Fruit fly (Drosophila melanogaster) whole organism, embryonic: ENCODE measurements around the gene CG5235.

ENCODE experiments used
- Bgb ChIP-seq: fragments of 200-800 bp; sonication (Bioruptor generic); IDR thresholded peaks from 2 replicates; pipeline ENCODE4 v1.3.6; 2022; ENCODE audit warnings: missing biosample characterization, missing genetic modification characterization; ENCODE audit not compliant: partially characterized antibody
- CG11695 ChIP-seq: fragments of 200-800 bp; sonication (Bioruptor generic); IDR thresholded peaks from 3 replicates; pipeline ENCODE4 v1.3.6; 2022; ENCODE audit warnings: missing biosample characterization, missing genetic modification characterization
- CG12744 ChIP-seq: fragments of 200-800 bp; sonication (Bioruptor generic); optimal IDR thresholded peaks from 2 replicates; lab custom pipeline; 2016; ENCODE audit warnings: missing biosample characterization, missing genetic modification characterization
- CG1603 ChIP-seq: fragments of 200-800 bp; sonication (Bioruptor generic); optimal IDR thresholded peaks from 2 replicates; lab custom pipeline; 2019; ENCODE audit warnings: missing biosample characterization, mild to moderate bottlenecking, missing genetic modification characterization, moderate library complexity
- CG1647 ChIP-seq: fragments of 200-800 bp; sonication (Bioruptor generic); optimal IDR thresholded peaks from 3 replicates; lab custom pipeline; 2016; ENCODE audit warnings: missing biosample characterization, missing genetic modification characterization
- CG17186 ChIP-seq: fragments of 200-800 bp; sonication (Bioruptor generic); optimal IDR thresholded peaks from 3 replicates; lab custom pipeline; 2017; ENCODE audit warnings: missing biosample characterization, missing genetic modification reagents, missing genetic modification characterization
- CG18011 ChIP-seq: fragments of 200-800 bp; sonication (Bioruptor generic); optimal IDR thresholded peaks from 2 replicates; lab custom pipeline; 2017; ENCODE audit warnings: missing biosample characterization, missing genetic modification characterization, mild to moderate bottlenecking, moderate library complexity, missing genotype
- CG2889 ChIP-seq: fragments of 200-800 bp; sonication (Bioruptor generic); IDR thresholded peaks from 3 replicates; pipeline ENCODE4 v1.3.6; 2022; ENCODE audit warnings: missing biosample characterization, missing genetic modification characterization
- CG31224 ChIP-seq: fragments of 200-800 bp; sonication (Bioruptor generic); IDR thresholded peaks from 2 replicates; pipeline ENCODE4 v1.3.6; 2022; ENCODE audit warnings: missing biosample characterization, missing genetic modification characterization
- CG34224 ChIP-seq: fragments of 200-800 bp; sonication (Bioruptor generic); IDR thresholded peaks from 3 replicates; pipeline ENCODE4 v1.3.6; 2022; ENCODE audit warnings: missing biosample characterization, missing genetic modification characterization; ENCODE audit not compliant: partially characterized antibody
- CG4424 ChIP-seq: fragments of 200-800 bp; sonication (Bioruptor generic); optimal IDR thresholded peaks from 3 replicates; lab custom pipeline; 2016; ENCODE audit warnings: missing biosample characterization, missing genetic modification characterization
- CG4617 ChIP-seq: fragments of 200-800 bp; sonication (Bioruptor generic); optimal IDR thresholded peaks from 3 replicates; lab custom pipeline; 2016; ENCODE audit warnings: missing biosample characterization, missing genetic modification characterization, borderline replicate concordance
- Dll ChIP-seq: fragments of 200-800 bp; sonication (Bioruptor generic); IDR thresholded peaks from 4 replicates; pipeline ENCODE4 v1.3.6; 2022; ENCODE audit warnings: missing biosample characterization, missing genetic modification characterization; ENCODE audit not compliant: partially characterized antibody
- Drgx ChIP-seq: fragments of 200-800 bp; sonication (Bioruptor generic); IDR thresholded peaks from 2 replicates; pipeline ENCODE4 v1.3.6; 2022; ENCODE audit warnings: missing biosample characterization, missing genetic modification characterization
- Gug ChIP-seq: fragments of 200-800 bp; sonication (Bioruptor generic); IDR thresholded peaks from 4 replicates; pipeline ENCODE4 v1.3.6; 2022; ENCODE audit warnings: missing biosample characterization, missing genetic modification characterization
- H15 ChIP-seq: fragments of 200-800 bp; sonication (Bioruptor generic); IDR thresholded peaks from 3 replicates; pipeline ENCODE4 v1.3.6; 2022; ENCODE audit warnings: missing biosample characterization, missing genetic modification characterization
- H2.0 ChIP-seq: fragments of 200-800 bp; sonication (Bioruptor generic); IDR thresholded peaks from 2 replicates; pipeline ENCODE4 v1.3.6; 2022; ENCODE audit warnings: missing biosample characterization, missing genetic modification characterization
- HLHmδ ChIP-seq: fragments of 200-800 bp; sonication (Bioruptor generic); optimal IDR thresholded peaks from 2 replicates; lab custom pipeline; 2018; ENCODE audit warnings: missing biosample characterization, mild to moderate bottlenecking, missing genetic modification characterization, moderate library complexity
- Hr78 ChIP-seq, 2 experiments: fragments of 200-800 bp in 1 of 2; fragments of >200 bp in 1 of 2; sonication (Bioruptor generic) in 1 of 2; optimal IDR thresholded peaks; 2 replicates each; lab custom pipeline; 2017 to 2019; ENCODE audit warnings: missing biosample characterization in 2 of 2, missing genetic modification characterization in 2 of 2, mild to moderate bottlenecking in 1 of 2, moderate library complexity in 1 of 2
- MBD-R2 ChIP-seq: fragments of 200-800 bp; sonication (Bioruptor generic); IDR thresholded peaks from 2 replicates; pipeline ENCODE4 v1.3.6; 2022; ENCODE audit warnings: missing biosample characterization, missing genetic modification characterization
- MESR4 ChIP-seq: fragments of 200-800 bp; sonication (Bioruptor generic); optimal IDR thresholded peaks from 2 replicates; lab custom pipeline; 2018; ENCODE audit warnings: missing biosample characterization, mild to moderate bottlenecking, missing genetic modification characterization, moderate library complexity
- Myb ChIP-seq: fragments of 200-800 bp; sonication (Bioruptor generic); optimal IDR thresholded peaks from 2 replicates; lab custom pipeline; 2016; ENCODE audit warnings: missing biosample characterization, missing genetic modification characterization
- Optix ChIP-seq: fragments of 200-800 bp; sonication (Bioruptor generic); IDR thresholded peaks from 3 replicates; pipeline ENCODE4 v1.3.6; 2022; ENCODE audit warnings: missing biosample characterization, missing genetic modification characterization
- Rx ChIP-seq: fragments of 200-800 bp; sonication (Bioruptor generic); IDR thresholded peaks from 2 replicates; pipeline ENCODE4 v1.3.6; 2022; ENCODE audit warnings: missing biosample characterization, missing genetic modification characterization
- TFAM ChIP-seq: fragments of 200-800 bp; sonication (Bioruptor generic); optimal IDR thresholded peaks from 2 replicates; lab custom pipeline; 2017; ENCODE audit warnings: missing biosample characterization, missing genetic modification characterization, inconsistent platforms
- ac ChIP-seq: fragments of 200-800 bp; sonication (Bioruptor generic); optimal IDR thresholded peaks from 3 replicates; lab custom pipeline; 2017; ENCODE audit warnings: missing biosample characterization, mild to moderate bottlenecking, missing genetic modification characterization
- ara ChIP-seq: fragments of 200-800 bp; sonication (Bioruptor generic); IDR thresholded peaks from 2 replicates; pipeline ENCODE4 v1.3.6; 2022; ENCODE audit warnings: missing biosample characterization, missing genetic modification characterization
- ato ChIP-seq: fragments of 200-800 bp; sonication (Bioruptor generic); IDR thresholded peaks from 2 replicates; pipeline ENCODE4 v1.3.6; 2022; ENCODE audit warnings: missing biosample characterization, missing genetic modification characterization; ENCODE audit not compliant: partially characterized antibody
- bcd ChIP-seq: fragments of 200-800 bp; sonication (Bioruptor generic); optimal IDR thresholded peaks from 2 replicates; lab custom pipeline; 2017; ENCODE audit warnings: missing biosample characterization, mild to moderate bottlenecking, missing genetic modification characterization
- cg ChIP-seq: fragments of 200-800 bp; sonication (Bioruptor generic); optimal IDR thresholded peaks from 3 replicates; lab custom pipeline; 2019; ENCODE audit warnings: missing biosample characterization, mild to moderate bottlenecking, missing genetic modification characterization, moderate library complexity
- chinmo ChIP-seq: fragments of 200-800 bp; sonication (Bioruptor generic); IDR thresholded peaks from 4 replicates; pipeline ENCODE4 v1.3.6; 2022; ENCODE audit warnings: missing biosample characterization, missing genetic modification characterization; ENCODE audit not compliant: partially characterized antibody
- crc ChIP-seq: fragments of 200-800 bp; sonication (Bioruptor generic); optimal IDR thresholded peaks from 2 replicates; lab custom pipeline; 2016; ENCODE audit warnings: missing biosample characterization, missing genetic modification characterization
- dati ChIP-seq: fragments of 200-800 bp; sonication (Bioruptor generic); IDR thresholded peaks from 2 replicates; pipeline ENCODE4 v1.3.6; 2022; ENCODE audit warnings: missing biosample characterization, missing genetic modification characterization
- dpn ChIP-seq, 2 experiments: fragments of 200-800 bp; sonication (Bioruptor generic); optimal IDR thresholded peaks; 3 replicates each; lab custom pipeline; 2016; ENCODE audit warnings: missing biosample characterization in 2 of 2, missing genetic modification characterization in 2 of 2
- h ChIP-seq: fragments of >200 bp; optimal IDR thresholded peaks from 2 replicates; lab custom pipeline; 2017
- klu ChIP-seq: fragments of 200-800 bp; sonication (Bioruptor generic); IDR thresholded peaks from 2 replicates; pipeline ENCODE4 v1.3.6; 2022; ENCODE audit warnings: missing biosample characterization, missing genetic modification characterization
- maf-S ChIP-seq: fragments of 200-800 bp; sonication (Bioruptor generic); optimal IDR thresholded peaks from 2 replicates; lab custom pipeline; 2016; ENCODE audit warnings: missing biosample characterization, missing genetic modification characterization
- nau ChIP-seq: fragments of 200-800 bp; sonication (Bioruptor generic); optimal IDR thresholded peaks from 3 replicates; lab custom pipeline; 2017; ENCODE audit warnings: missing biosample characterization, mild to moderate bottlenecking, missing genetic modification characterization, missing genetic modification reagents
- nerfin-1 ChIP-seq: fragments of 200-800 bp; sonication (Bioruptor generic); optimal IDR thresholded peaks from 3 replicates; lab custom pipeline; 2019; ENCODE audit warnings: missing biosample characterization, mild to moderate bottlenecking, missing genetic modification characterization, moderate library complexity
- nom ChIP-seq: fragments of 200-800 bp; sonication (Bioruptor generic); optimal IDR thresholded peaks from 2 replicates; lab custom pipeline; 2017; ENCODE audit warnings: missing biosample characterization, missing genetic modification characterization, mild to moderate bottlenecking, moderate library complexity, missing genetic modification reagents
- ranshi ChIP-seq: fragments of 200-800 bp; sonication (Bioruptor generic); IDR thresholded peaks from 2 replicates; pipeline ENCODE4 v1.3.6; 2022; ENCODE audit warnings: missing biosample characterization, missing genetic modification characterization
- rib ChIP-seq: fragments of 200-800 bp; sonication (Bioruptor generic); IDR thresholded peaks from 2 replicates; pipeline ENCODE4 v1.3.6; 2022; ENCODE audit warnings: missing biosample characterization, missing genetic modification characterization
- stc ChIP-seq: fragments of 200-800 bp; sonication (Bioruptor generic); IDR thresholded peaks from 2 replicates; pipeline ENCODE4 v1.3.6; 2022; ENCODE audit warnings: missing biosample characterization, missing genetic modification characterization
- tap ChIP-seq: fragments of 200-800 bp; optimal IDR thresholded peaks from 3 replicates; lab custom pipeline; 2019; ENCODE audit warnings: missing biosample characterization, mild to moderate bottlenecking, missing genetic modification characterization, moderate library complexity
- tgo ChIP-seq: fragments of 200-800 bp; sonication (Bioruptor generic); IDR thresholded peaks from 3 replicates; pipeline ENCODE4 v1.3.6; 2022; ENCODE audit warnings: missing biosample characterization, missing genetic modification characterization
- tin ChIP-seq: fragments of 200-800 bp; sonication (Bioruptor generic); optimal IDR thresholded peaks from 3 replicates; lab custom pipeline; 2016; ENCODE audit warnings: missing biosample characterization, missing genetic modification characterization
- tup ChIP-seq: fragments of 200-800 bp; sonication (Bioruptor generic); optimal IDR thresholded peaks from 2 replicates; lab custom pipeline; 2016; ENCODE audit warnings: missing biosample characterization, mild to moderate bottlenecking, missing genetic modification characterization, moderate library complexity
- unc-4 ChIP-seq: fragments of 200-800 bp; sonication (Bioruptor generic); IDR thresholded peaks from 2 replicates; pipeline ENCODE4 v1.3.6; 2022; ENCODE audit warnings: missing biosample characterization, missing genetic modification characterization; ENCODE audit not compliant: partially characterized antibody
- vvl ChIP-seq: fragments of 200-800 bp; sonication (Bioruptor generic); IDR thresholded peaks from 2 replicates; pipeline ENCODE4 v1.3.6; 2022; ENCODE audit warnings: missing biosample characterization, missing genetic modification characterization
- wor ChIP-seq: fragments of 200-800 bp; sonication (Bioruptor generic); IDR thresholded peaks from 2 replicates; pipeline ENCODE4 v1.3.6; 2022; ENCODE audit warnings: missing biosample characterization, missing genetic modification characterization
- zfh1 ChIP-seq: fragments of 200-800 bp; sonication (Bioruptor generic); IDR thresholded peaks from 3 replicates; pipeline ENCODE4 v1.3.6; 2022; ENCODE audit warnings: missing biosample characterization, missing genetic modification characterization

CG5235 gene

DNA sequence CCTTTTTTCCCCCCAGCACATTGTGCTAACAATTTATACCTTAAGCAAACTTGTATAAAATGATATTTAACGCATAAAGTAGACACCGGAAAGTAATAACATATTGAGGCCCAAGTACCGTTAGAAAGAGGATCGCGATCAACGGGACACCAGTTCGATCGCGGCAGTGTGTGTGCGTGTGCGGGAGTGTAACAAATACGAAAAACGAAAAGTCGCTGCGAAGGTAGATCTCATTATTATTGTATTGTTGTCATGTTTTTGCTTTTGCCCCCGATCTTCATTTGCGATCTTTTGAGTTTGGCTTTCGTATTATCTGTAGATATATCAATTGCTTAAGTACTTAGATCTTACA lies 41.9 kb upstream of the CG5235 start:
- no peak for TF ChIP-seq ato
- TF ChIP-seq dati: 0 out of 2 replicates have a peak, but pooled peaks have one; percentile 5
- TF ChIP-seq cg (GFP tag; lab: Kevin White, UChicago): peak; percentile 57
- no peak for TF ChIP-seq Optix
- TF ChIP-seq crc (GFP tag; lab: Kevin White, UChicago): no peak
- no peak for TF ChIP-seq unc-4 (GFP tag; lab: Robert Waterston, UW)
- TF ChIP-seq CG1647: no peak
- no peak for TF ChIP-seq Gug (GFP tag; lab: Robert Waterston, UW)
- no peak for TF ChIP-seq klu (GFP tag; lab: Robert Waterston, UW)
- no peak for TF ChIP-seq nau (GFP tag; lab: Kevin White, UChicago)
- TF ChIP-seq H2.0: 0 out of 2 replicates have a peak, but pooled peaks have one; percentile 3
- no peak for TF ChIP-seq rib
- TF ChIP-seq Myb (GFP tag; lab: Kevin White, UChicago): no peak
- TF ChIP-seq tap (tag; lab: Kevin White, UChicago): no peak
- TF ChIP-seq MBD-R2 (GFP tag; lab: Robert Waterston, UW): peak; percentile 9
- no peak for TF ChIP-seq nerfin-1 (tag; lab: Kevin White, UChicago)
- no peak for TF ChIP-seq tin
- 0 out of 2 replicates have a peak, but pooled peaks have one; percentile 1 for TF ChIP-seq stc (GFP tag; lab: Robert Waterston, UW)
- TF ChIP-seq CG4424 (GFP tag; lab: Kevin White, UChicago): no peak
- no peak for TF ChIP-seq ac (GFP tag; lab: Kevin White, UChicago)
- 0 out of 4 replicates have a peak, but pooled peaks have one; percentile 8 for TF ChIP-seq Dll
- no peak for TF ChIP-seq HLHmδ (GFP tag; lab: Kevin White, UChicago)
- TF ChIP-seq zfh1 (GFP tag; lab: Robert Waterston, UW): 0 out of 3 replicates have a peak, but pooled peaks have one; percentile 8
- no peak for TF ChIP-seq ara (GFP tag; lab: Robert Waterston, UW)
- no peak for TF ChIP-seq TFAM (GFP tag; lab: Kevin White, UChicago)
- peak; percentile 46 for TF ChIP-seq CG17186 (GFP tag; lab: Kevin White, UChicago)
- peak; percentile 9 for TF ChIP-seq nom (GFP tag; lab: Kevin White, UChicago)
- TF ChIP-seq tgo (GFP tag; lab: Robert Waterston, UW): no peak
- TF ChIP-seq wor (GFP tag; lab: Robert Waterston, UW): no peak
- no peak for TF ChIP-seq CG18011 (GFP tag; lab: Kevin White, UChicago)
- peak; percentile 25; the same call in 1 of the 3 replicates for TF ChIP-seq CG34224
- TF ChIP-seq chinmo: no peak
- TF ChIP-seq maf-S: no peak
- TF ChIP-seq CG31224: no peak
- TF ChIP-seq CG4617 (GFP tag; lab: Kevin White, UChicago): peak; percentile 44
- TF ChIP-seq dpn (GFP tag; optimal IDR thresholded peaks at IDR 0.05; lab: Kevin White, UChicago): no peak
- no peak for TF ChIP-seq tup (GFP tag; lab: Kevin White, UChicago)
- TF ChIP-seq Drgx (GFP tag; lab: Robert Waterston, UW): 0 out of 2 replicates have a peak, but pooled peaks have one; percentile 29
- no peak; the same call in 1 of the 2 replicates for TF ChIP-seq Bgb (GFP tag; lab: Robert Waterston, UW)
- no peak for TF ChIP-seq Hr78 (GFP tag; optimal IDR thresholded peaks at IDR 0.05; lab: Kevin White, UChicago)
- no peak for TF ChIP-seq CG11695 (GFP tag; lab: Robert Waterston, UW)
- peak; percentile 60 for TF ChIP-seq MESR4 (GFP tag; lab: Kevin White, UChicago)
- TF ChIP-seq Rx: 0 out of 2 replicates have a peak, but pooled peaks have one; percentile 3
- TF ChIP-seq bcd: no peak
- no peak for TF ChIP-seq CG12744 (GFP tag; lab: Kevin White, UChicago)
- TF ChIP-seq H15 (GFP tag; lab: Robert Waterston, UW): 0 out of 3 replicates have a peak, but pooled peaks have one; percentile 31
- peak; percentile 44 for TF ChIP-seq CG1603 (tag; lab: Kevin White, UChicago)
- no peak for TF ChIP-seq CG2889
- TF ChIP-seq ranshi (GFP tag; lab: Robert Waterston, UW): no peak
- no peak; the same call in 1 of the 2 replicates for TF ChIP-seq vvl (GFP tag; lab: Robert Waterston, UW)
- no peak for TF ChIP-seq h
